Worm (Caenorhabditis elegans): ENCODE data around the gene sra-29.

The sra-29 gene

ce11 chrII:6588605-6589292 lies 13.2 kb upstream of the sra-29 start, which contains the start of gene icd-1 (continued):
- TF ChIP-seq lin-54 (GFP tag; optimal IDR thresholded peaks at IDR 0.05) (peak; percentile 90), snpc-1.3 (tag; optimal IDR thresholded peaks at IDR 0.05; ENCODE audit: insufficient read depth) (peak; percentile 89), hrde-1 (tag; optimal IDR thresholded peaks at IDR 0.05; ENCODE audit: borderline replicate concordance) (peak; percentile 58), hsf-1 (GFP tag; IDR thresholded peaks at IDR 0.05) (peak; percentile 97), ztf-25 (GFP tag; IDR thresholded peaks at IDR 0.05) (no peak), bed-2 (GFP tag; IDR thresholded peaks at IDR 0.05) (no peak), F55B11.4 (tag; optimal IDR thresholded peaks at IDR 0.05; ENCODE audit: borderline replicate concordance, insufficient read depth) (no peak), ztf-26 (tag; optimal IDR thresholded peaks at IDR 0.05) (peak; percentile 88), egl-18 (GFP tag; IDR thresholded peaks at IDR 0.05) (0 out of 2 replicates have a peak, but pooled peaks have one; percentile 28), bed-1 (GFP tag; IDR thresholded peaks at IDR 0.05) (no peak), let-526 (GFP tag; IDR thresholded peaks at IDR 0.05) (no peak), F39B2.1 (GFP tag; IDR thresholded peaks at IDR 0.05) (no peak), unc-130 (GFP tag; optimal IDR thresholded peaks at IDR 0.05) (peak; percentile 88)

DNA sequence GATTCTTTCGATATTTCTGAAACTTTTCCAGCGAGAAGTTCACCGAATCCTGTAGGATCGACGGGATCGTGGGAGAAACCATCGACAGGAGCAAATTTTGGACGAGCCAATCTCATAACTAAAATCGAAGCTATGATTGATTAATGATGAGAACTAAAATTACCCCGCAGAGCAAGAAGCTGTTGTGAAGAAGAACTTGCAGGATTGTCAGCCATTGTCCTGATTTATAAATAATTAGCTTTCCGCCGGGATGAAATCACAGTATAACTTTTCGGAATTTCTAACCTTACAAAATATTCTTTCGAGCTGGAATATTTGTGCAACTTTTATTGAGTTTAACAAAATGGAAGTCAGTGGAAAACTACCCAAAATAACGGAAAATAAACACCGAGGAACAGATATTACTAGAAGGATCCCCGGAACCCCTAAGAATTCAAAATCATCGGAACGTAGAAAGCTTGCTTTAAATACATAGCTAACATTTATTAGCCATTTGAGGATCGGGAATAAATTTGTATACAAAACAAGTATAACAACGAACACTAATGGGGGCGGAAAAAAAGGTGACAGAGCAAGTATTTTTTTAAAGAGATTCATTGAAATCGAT lies 11.8 kb upstream of the sra-29 start, which contains the start of gene C56C10.7:
Gene C56C10.7, minus strand, starts transcription at position 312 of the 607 bp plus-strand sequence.
- TF ChIP-seq xnd-1 (tag; optimal IDR thresholded peaks at IDR 0.05) (peak; percentile 38), ccch-3 (GFP tag; optimal IDR thresholded peaks at IDR 0.05) (no peak), madf-10 (tag; optimal IDR thresholded peaks at IDR 0.05) (peak; percentile 34), hmg-20 (GFP tag; IDR thresholded peaks at IDR 0.05) (0 out of 2 replicates have a peak, but pooled peaks have one; percentile 23), Y67H2A.10 (GFP tag; conservative IDR thresholded peaks at IDR 0.05) (no peak), hrde-1 (tag; optimal IDR thresholded peaks at IDR 0.05; ENCODE audit: borderline replicate concordance) (peak; percentile 62), mcd-1 (GFP tag; IDR thresholded peaks at IDR 0.05) (peak; percentile 44), akir-1 (GFP tag; optimal IDR thresholded peaks at IDR 0.05) (no peak), hmg-1.2 (GFP tag; IDR thresholded peaks at IDR 0.05) (peak; percentile 49), F39B2.1 (GFP tag; IDR thresholded peaks at IDR 0.05) (peak; percentile 91), B0019.2 (GFP tag; conservative IDR thresholded peaks at IDR 0.05) (0 out of 2 replicates have a peak, but pooled peaks have one; percentile 4), mxl-1 (tag; optimal IDR thresholded peaks at IDR 0.05) (peak; percentile 10), D2030.7 (GFP tag; IDR thresholded peaks at IDR 0.05) (peak; percentile 36; the same call in 1 of the 2 replicates), ceh-79 (tag; optimal IDR thresholded peaks at IDR 0.05) (peak; percentile 3), dox-1 (GFP tag; IDR thresholded peaks at IDR 0.05) (no peak; the same call in 1 of the 2 replicates), cebp-2 (GFP tag; IDR thresholded peaks at IDR 0.05) (peak; percentile 78; the same call in 1 of the 2 replicates), tlf-1 (GFP tag; optimal IDR thresholded peaks at IDR 0.05) (peak; percentile 87), aptf-3 (GFP tag; IDR thresholded peaks at IDR 0.05) (peak; percentile 60; the same call in 1 of the 2 replicates), T07F8.4 (tag; optimal IDR thresholded peaks at IDR 0.05) (no peak), F55B11.4 (tag; optimal IDR thresholded peaks at IDR 0.05; ENCODE audit: borderline replicate concordance, insufficient read depth) (no peak), efl-1 (GFP tag; optimal IDR thresholded peaks at IDR 0.05) (no peak), nhr-90 (tag; optimal IDR thresholded peaks at IDR 0.05) (no peak), ztf-26 (tag; optimal IDR thresholded peaks at IDR 0.05) (peak; percentile 34), ama-1 (optimal IDR thresholded peaks at IDR 0.05) (no peak), ama-1 (GFP tag; optimal IDR thresholded peaks at IDR 0.05) (peak in 1 of 2 experiments; percentile 62), snpc-3.4 (tag; optimal IDR thresholded peaks at IDR 0.05) (peak; percentile 76), T26A5.8 (tag; optimal IDR thresholded peaks at IDR 0.05) (no peak), nfya-2 (GFP tag; IDR thresholded peaks at IDR 0.05) (peak; percentile 63; the same call in 1 of the 2 replicates), lsl-1 (GFP tag; optimal IDR thresholded peaks at IDR 0.05) (peak; percentile 17), snpc-1.3 (tag; optimal IDR thresholded peaks at IDR 0.05; ENCODE audit: insufficient read depth) (peak; percentile 67), hlh-26 (GFP tag; conservative IDR thresholded peaks at IDR 0.05) (no peak), ceh-91 (GFP tag; IDR thresholded peaks at IDR 0.05) (no peak), B0261.1 (tag; optimal IDR thresholded peaks at IDR 0.05) (peak; percentile 8), ceh-58 (GFP tag; IDR thresholded peaks at IDR 0.05) (peak; percentile 76; the same call in 1 of the 2 replicates), ztf-28 (GFP tag; IDR thresholded peaks at IDR 0.05) (no peak), aptf-2 (GFP tag; conservative IDR thresholded peaks at IDR 0.05) (no peak), bed-1 (GFP tag; IDR thresholded peaks at IDR 0.05) (peak; percentile 68; the same call in 1 of the 2 replicates)
